Fruit fly (Drosophila melanogaster) whole organism, embryonic: ENCODE measurements around the gene CG9733.

ENCODE experiments used
- Abd-B ChIP-seq: fragments of 200-800 bp; sonication (Bioruptor generic); optimal IDR thresholded peaks from 2 replicates; lab custom pipeline; 2018; ENCODE audit warnings: missing biosample characterization, mild to moderate bottlenecking, missing genetic modification characterization, moderate library complexity
- Awh ChIP-seq: fragments of 200-800 bp; sonication (Bioruptor generic); IDR thresholded peaks from 2 replicates; pipeline ENCODE4, ENCODE4 v1.3.6; 2022; ENCODE audit warnings: missing biosample characterization, missing genetic modification characterization
- B-H1 ChIP-seq: fragments of 200-800 bp; sonication (Bioruptor generic); IDR thresholded peaks from 3 replicates; pipeline ENCODE4 v1.3.6; 2022; ENCODE audit warnings: missing biosample characterization, missing genetic modification characterization
- CG10209 ChIP-seq: fragments of 200-800 bp; sonication (Bioruptor generic); optimal IDR thresholded peaks from 3 replicates; lab custom pipeline; 2017; ENCODE audit warnings: missing biosample characterization, mild to moderate bottlenecking, missing genetic modification characterization, missing genetic modification reagents
- CG10321 ChIP-seq: fragments of 200-800 bp; sonication (Bioruptor generic); IDR thresholded peaks from 2 replicates; pipeline ENCODE4 v1.3.6; 2022; ENCODE audit warnings: missing biosample characterization, missing genetic modification characterization
- CG11560 ChIP-seq: fragments of 200-800 bp; sonication (Bioruptor generic); IDR thresholded peaks from 3 replicates; pipeline ENCODE4 v1.3.6; 2022; ENCODE audit warnings: missing biosample characterization, missing genetic modification characterization
- CG11696 ChIP-seq: fragments of 200-800 bp; sonication (Bioruptor generic); IDR thresholded peaks from 2 replicates; pipeline ENCODE4 v1.3.6; 2022; ENCODE audit warnings: missing biosample characterization, missing genetic modification characterization
- CG14441 ChIP-seq: fragments of 200-800 bp; sonication (Bioruptor generic); IDR thresholded peaks from 2 replicates; pipeline ENCODE4 v1.3.6; 2022; ENCODE audit warnings: missing biosample characterization, missing genetic modification characterization
- CG15696 ChIP-seq: fragments of 200-800 bp; sonication (Bioruptor generic); optimal IDR thresholded peaks from 2 replicates; lab custom pipeline; 2019; ENCODE audit warnings: missing biosample characterization, mild to moderate bottlenecking, missing genetic modification characterization, moderate library complexity
- CG1603 ChIP-seq: fragments of 200-800 bp; sonication (Bioruptor generic); optimal IDR thresholded peaks from 2 replicates; lab custom pipeline; 2019; ENCODE audit warnings: missing biosample characterization, mild to moderate bottlenecking, missing genetic modification characterization, moderate library complexity
- CG17385 ChIP-seq: fragments of 200-800 bp; sonication (Bioruptor generic); optimal IDR thresholded peaks from 3 replicates; lab custom pipeline; 2018; ENCODE audit warnings: missing biosample characterization, mild to moderate bottlenecking, missing genetic modification characterization
- CG3407 ChIP-seq: fragments of 200-800 bp; sonication (Bioruptor generic); optimal IDR thresholded peaks from 2 replicates; lab custom pipeline; 2018; ENCODE audit warnings: missing biosample characterization, mild to moderate bottlenecking, missing genetic modification characterization
- CG4730 ChIP-seq: fragments of 200-800 bp; sonication (Bioruptor generic); IDR thresholded peaks from 2 replicates; pipeline ENCODE4 v1.3.6; 2022; ENCODE audit warnings: missing biosample characterization, missing genetic modification characterization
- CG7745 ChIP-seq: fragments of 200-800 bp; sonication (Bioruptor generic); optimal IDR thresholded peaks from 2 replicates; lab custom pipeline; 2018; ENCODE audit warnings: missing biosample characterization, mild to moderate bottlenecking, missing genetic modification characterization, moderate library complexity
- CG7963 ChIP-seq: fragments of 200-800 bp; sonication (Bioruptor generic); IDR thresholded peaks from 3 replicates; pipeline ENCODE4 v1.3.6; 2022; ENCODE audit warnings: missing biosample characterization, missing genetic modification characterization; ENCODE audit not compliant: partially characterized antibody
- CG8290 ChIP-seq, 3 experiments: fragments of 200-800 bp; sonication (Bioruptor generic); optimal IDR thresholded peaks; 2 replicates each; lab custom pipeline; 2016 to 2019; ENCODE audit warnings: missing biosample characterization in 3 of 3, missing genetic modification characterization in 3 of 3, mild to moderate bottlenecking in 2 of 3, moderate library complexity in 1 of 3
- CG8359 ChIP-seq: fragments of 200-800 bp; sonication (Bioruptor generic); optimal IDR thresholded peaks from 2 replicates; lab custom pipeline; 2017; ENCODE audit warnings: missing biosample characterization, mild to moderate bottlenecking, missing genetic modification characterization, borderline replicate concordance
- CG9437 ChIP-seq: fragments of 200-800 bp; sonication (Bioruptor generic); optimal IDR thresholded peaks from 2 replicates; lab custom pipeline; 2018; ENCODE audit warnings: missing biosample characterization, mild to moderate bottlenecking, missing genetic modification characterization
- CG9797 ChIP-seq: fragments of 200-800 bp; sonication (Bioruptor generic); optimal IDR thresholded peaks from 3 replicates; lab custom pipeline; 2018; ENCODE audit warnings: missing biosample characterization, mild to moderate bottlenecking, missing genetic modification characterization
- CHES-1-like ChIP-seq: fragments of 200-800 bp; sonication (Bioruptor generic); optimal IDR thresholded peaks from 2 replicates; lab custom pipeline; 2016; ENCODE audit warnings: missing biosample characterization, missing genetic modification characterization
- Camta ChIP-seq: fragments of 200-800 bp; sonication (Bioruptor generic); optimal IDR thresholded peaks from 2 replicates; lab custom pipeline; 2016; ENCODE audit warnings: missing biosample characterization, missing genetic modification characterization
- D19A ChIP-seq: fragments of 200-800 bp; optimal IDR thresholded peaks from 3 replicates; lab custom pipeline; 2019; ENCODE audit warnings: missing biosample characterization, mild to moderate bottlenecking, missing genetic modification characterization, moderate library complexity
- Dfd ChIP-seq, 2 experiments: fragments of >200 bp; optimal IDR thresholded peaks; 2 replicates each; lab custom pipeline; 2017; ENCODE audit warnings: missing biosample characterization in 2 of 2, missing genetic modification characterization in 2 of 2
- Dp ChIP-seq: fragments of 200-800 bp; sonication (Bioruptor generic); optimal IDR thresholded peaks from 2 replicates; lab custom pipeline; 2018; ENCODE audit warnings: missing biosample characterization, mild to moderate bottlenecking, missing genetic modification characterization, moderate library complexity
- Ets65A ChIP-seq: fragments of 200-800 bp; sonication (Bioruptor generic); peaks from one replicate; lab custom pipeline; 2016; ENCODE audit warnings: missing biosample characterization, missing genetic modification characterization
- Hand ChIP-seq: fragments of 200-800 bp; sonication (Bioruptor generic); optimal IDR thresholded peaks from 2 replicates; lab custom pipeline; 2017; ENCODE audit warnings: mild to moderate bottlenecking, missing biosample characterization, missing genetic modification reagents, missing genetic modification characterization
- Hsf ChIP-seq: fragments of 200-800 bp; sonication (Bioruptor generic); optimal IDR thresholded peaks from 3 replicates; lab custom pipeline; 2016; ENCODE audit warnings: missing biosample characterization, missing genetic modification characterization
- Mad ChIP-seq: fragments of 200-800 bp; sonication (Bioruptor generic); optimal IDR thresholded peaks from 2 replicates; lab custom pipeline; 2016; ENCODE audit warnings: missing biosample characterization, missing genetic modification characterization
- Max ChIP-seq: fragments of 200-800 bp; sonication (Bioruptor generic); optimal IDR thresholded peaks from 2 replicates; lab custom pipeline; 2016; ENCODE audit warnings: missing biosample characterization, mild to moderate bottlenecking, missing genetic modification characterization
- Opbp ChIP-seq: fragments of 200-800 bp; sonication (Bioruptor generic); IDR thresholded peaks from 3 replicates; pipeline ENCODE4 v1.3.6; 2022; ENCODE audit warnings: missing biosample characterization, missing genetic modification characterization; ENCODE audit not compliant: partially characterized antibody
- Poxn ChIP-seq: fragments of 200-800 bp; sonication (Bioruptor generic); IDR thresholded peaks from 2 replicates; pipeline ENCODE4 v1.3.6; 2022; ENCODE audit warnings: missing biosample characterization, missing genetic modification characterization
- Ptx1 ChIP-seq: fragments of 200-800 bp; sonication (Bioruptor generic); IDR thresholded peaks from 2 replicates; pipeline ENCODE4 v1.3.6; 2022; ENCODE audit warnings: missing biosample characterization, missing genetic modification characterization
- Rfx ChIP-seq: fragments of 200-800 bp; sonication (Bioruptor generic); IDR thresholded peaks from 2 replicates; pipeline ENCODE4 v1.3.6; 2022; ENCODE audit warnings: missing biosample characterization, missing genetic modification characterization
- Sin3A ChIP-seq: fragments of >200 bp; optimal IDR thresholded peaks from 2 replicates; lab custom pipeline; 2018
- cato ChIP-seq: fragments of 200-800 bp; sonication (Bioruptor generic); optimal IDR thresholded peaks from 2 replicates; lab custom pipeline; 2016; ENCODE audit warnings: missing biosample characterization, missing genetic modification characterization, borderline replicate concordance
- crc ChIP-seq: fragments of 200-800 bp; sonication (Bioruptor generic); optimal IDR thresholded peaks from 2 replicates; lab custom pipeline; 2016; ENCODE audit warnings: missing biosample characterization, missing genetic modification characterization
- dmrt99B ChIP-seq: fragments of 200-800 bp; sonication (Bioruptor generic); optimal IDR thresholded peaks from 2 replicates; lab custom pipeline; 2018; ENCODE audit warnings: missing biosample characterization, mild to moderate bottlenecking, missing genetic modification characterization, moderate library complexity
- esg ChIP-seq: fragments of 200-800 bp; sonication (Bioruptor generic); conservative IDR thresholded peaks from 2 replicates; pipeline ENCODE4 v1.3.6; 2022; ENCODE audit warnings: missing biosample characterization, missing genetic modification characterization
- exex ChIP-seq: fragments of 200-800 bp; sonication (Bioruptor generic); optimal IDR thresholded peaks from 4 replicates; lab custom pipeline; 2018; ENCODE audit warnings: missing biosample characterization, mild to moderate bottlenecking, missing genetic modification characterization, moderate library complexity
- fd3F ChIP-seq: fragments of 200-800 bp; sonication (Bioruptor generic); optimal IDR thresholded peaks from 2 replicates; lab custom pipeline; 2018; ENCODE audit warnings: missing biosample characterization, mild to moderate bottlenecking, missing genetic modification characterization, moderate library complexity
- gce ChIP-seq: fragments of 200-800 bp; sonication (Bioruptor generic); IDR thresholded peaks from 3 replicates; pipeline ENCODE4 v1.3.6; 2022; ENCODE audit warnings: missing biosample characterization, missing genetic modification characterization
- pfk ChIP-seq: fragments of 200-800 bp; sonication (Bioruptor generic); optimal IDR thresholded peaks from 2 replicates; lab custom pipeline; 2018; ENCODE audit warnings: missing biosample characterization, mild to moderate bottlenecking, missing genetic modification characterization, moderate library complexity
- shn ChIP-seq: fragments of 200-800 bp; sonication (Bioruptor generic); optimal IDR thresholded peaks from 3 replicates; lab custom pipeline; 2016; ENCODE audit warnings: missing biosample characterization, missing genetic modification characterization
- ssp ChIP-seq: fragments of 200-800 bp; sonication (Bioruptor generic); IDR thresholded peaks from 2 replicates; pipeline ENCODE4 v1.3.6; 2022; ENCODE audit warnings: missing biosample characterization, missing genetic modification characterization
- tio ChIP-seq: fragments of 200-800 bp; sonication (Bioruptor generic); optimal IDR thresholded peaks from 2 replicates; lab custom pipeline; 2017; ENCODE audit warnings: missing biosample characterization, missing genetic modification characterization, inconsistent platforms
- tll ChIP-seq, 2 experiments: fragments of 200-800 bp in 1 of 2; fragments of >200 bp in 1 of 2; sonication (Bioruptor generic) in 1 of 2; optimal IDR thresholded peaks; 2 replicates each; lab custom pipeline; 2017 to 2019; ENCODE audit warnings: missing biosample characterization in 2 of 2, missing genetic modification characterization in 2 of 2, mild to moderate bottlenecking in 1 of 2, moderate library complexity in 1 of 2
- trh ChIP-seq: fragments of 200-800 bp; sonication (Bioruptor generic); optimal IDR thresholded peaks from 2 replicates; lab custom pipeline; 2016; ENCODE audit warnings: missing biosample characterization, missing genetic modification characterization
- ttk ChIP-seq: fragments of 200-800 bp; sonication (Bioruptor generic); IDR thresholded peaks from 2 replicates; pipeline ENCODE4 v2.1.2; 2022; ENCODE audit warnings: missing biosample characterization, missing genetic modification characterization
- usp ChIP-seq: fragments of >200 bp; optimal IDR thresholded peaks from 2 replicates; lab custom pipeline; 2017; ENCODE audit warnings: missing biosample characterization, missing genetic modification characterization
- wdn ChIP-seq: fragments of 200-800 bp; sonication (Bioruptor generic); IDR thresholded peaks from 2 replicates; pipeline ENCODE4 v1.3.6; 2022; ENCODE audit warnings: missing biosample characterization, missing genetic modification characterization
- zen2 ChIP-seq: fragments of 200-800 bp; sonication (Bioruptor generic); IDR thresholded peaks from 3 replicates; pipeline ENCODE4 v1.3.6; 2022; ENCODE audit warnings: missing biosample characterization, missing genetic modification characterization; ENCODE audit not compliant: partially characterized antibody

The CG9733 gene

DNA sequence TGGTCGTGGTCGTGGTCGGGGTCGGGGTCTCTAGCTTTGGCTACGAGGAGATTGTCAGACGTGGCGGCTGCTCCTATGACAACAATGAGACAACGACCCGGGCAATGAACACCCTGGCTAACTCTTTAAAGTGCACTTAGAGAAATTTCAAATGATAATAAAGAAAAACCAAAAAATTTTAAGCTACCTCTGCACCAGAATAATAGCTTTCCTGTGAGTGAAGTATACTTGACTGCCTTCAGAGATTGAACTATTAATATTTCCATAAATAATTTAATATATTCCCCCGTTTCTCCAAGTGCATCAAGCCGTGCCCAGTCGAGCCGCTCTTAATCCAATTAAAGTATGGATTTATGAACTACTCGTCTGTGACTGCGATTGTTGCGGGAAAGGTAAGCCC, 17.2 kb upstream of the CG9733 start (continued):
- no peak for TF ChIP-seq cato (GFP tag; lab: Kevin White, UChicago)
- peak; percentile 32; the same call in 1 of the 2 replicates for TF ChIP-seq CG4730
- no peak for TF ChIP-seq Mad
- TF ChIP-seq CG1603 (tag; lab: Kevin White, UChicago): peak; percentile 50
- TF ChIP-seq Dp (GFP tag; lab: Kevin White, UChicago): no peak
- TF ChIP-seq exex: no peak
- peak; percentile 26 for TF ChIP-seq CG10209
- TF ChIP-seq trh: no peak
- TF ChIP-seq gce: no peak
- no peak for TF ChIP-seq CG17385
- peak; percentile 81 for TF ChIP-seq CG15696 (tag; lab: Kevin White, UChicago)
- TF ChIP-seq CG11560: no peak
- no peak for TF ChIP-seq Awh (GFP tag; lab: Robert Waterston, UW)
- TF ChIP-seq wdn: no peak
- 0 out of 2 replicates have a peak, but pooled peaks have one; percentile 24 for TF ChIP-seq ssp (GFP tag; lab: Robert Waterston, UW)
- TF ChIP-seq shn (GFP tag; lab: Kevin White, UChicago): no peak
- no peak for TF ChIP-seq Camta
- 0 out of 2 replicates have a peak, but pooled peaks have one; percentile 36 for TF ChIP-seq CG11696
- no peak for TF ChIP-seq CG14441 (GFP tag; lab: Robert Waterston, UW)
- TF ChIP-seq Ptx1: peak; percentile 29; the same call in 1 of the 2 replicates
- no peak for TF ChIP-seq B-H1 (GFP tag; lab: Robert Waterston, UW)
- TF ChIP-seq Sin3A (lab: Kevin White, UChicago): no peak
- no peak for TF ChIP-seq CG8290 (GFP tag; optimal IDR thresholded peaks at IDR 0.05; lab: Kevin White, UChicago)
- no peak for TF ChIP-seq CG8290 (tag; optimal IDR thresholded peaks at IDR 0.05; lab: Kevin White, UChicago)
- TF ChIP-seq CG3407 (GFP tag; lab: Kevin White, UChicago): peak; percentile 10
- TF ChIP-seq Dfd (GFP tag; optimal IDR thresholded peaks at IDR 0.05; lab: Kevin White, UChicago): no peak
- TF ChIP-seq CG9797 (GFP tag; lab: Kevin White, UChicago): no peak
- peak; percentile 53 for TF ChIP-seq Abd-B (GFP tag; lab: Kevin White, UChicago)
- no peak for TF ChIP-seq Rfx (GFP tag; lab: Robert Waterston, UW)
- no peak for TF ChIP-seq zen2 (GFP tag; lab: Robert Waterston, UW)
- TF ChIP-seq CG10321 (GFP tag; lab: Robert Waterston, UW): no peak
- TF ChIP-seq CG7745 (tag; lab: Kevin White, UChicago): no peak
- no peak for TF ChIP-seq tio (GFP tag; lab: Kevin White, UChicago)
- TF ChIP-seq CG8359 (GFP tag; lab: Kevin White, UChicago): peak; percentile 6
- TF ChIP-seq CG9437 (GFP tag; lab: Kevin White, UChicago): no peak
- TF ChIP-seq crc (GFP tag; lab: Kevin White, UChicago): no peak
- no peak for TF ChIP-seq CG7963
- peak; percentile 47 for TF ChIP-seq dmrt99B (tag; lab: Kevin White, UChicago)
- no peak for TF ChIP-seq Ets65A (GFP tag; lab: Kevin White, UChicago)
- TF ChIP-seq pfk (GFP tag; lab: Kevin White, UChicago): no peak
- peak in 1 of 2 experiments; percentile 11 for TF ChIP-seq tll (GFP tag; optimal IDR thresholded peaks at IDR 0.05; lab: Kevin White, UChicago)
- no peak for TF ChIP-seq usp (GFP tag; lab: Kevin White, UChicago)
- TF ChIP-seq D19A (tag; lab: Kevin White, UChicago): peak; percentile 29
- TF ChIP-seq CHES-1-like: no peak
- TF ChIP-seq Poxn (GFP tag; lab: Robert Waterston, UW): no peak
- no peak for TF ChIP-seq Max (GFP tag; lab: Kevin White, UChicago)
- no peak for TF ChIP-seq fd3F (GFP tag; lab: Kevin White, UChicago)
- TF ChIP-seq Hand: no peak
- TF ChIP-seq Hsf (GFP tag; lab: Kevin White, UChicago): no peak
- 0 out of 2 replicates have a peak, but pooled peaks have one; percentile 16 for TF ChIP-seq esg (GFP tag; lab: Robert Waterston, UW)
- peak; percentile 26; the same call in 1 of the 2 replicates for TF ChIP-seq ttk (GFP tag; lab: Robert Waterston, UW)
- TF ChIP-seq Opbp (GFP tag; lab: Robert Waterston, UW): no peak
